Fruit fly (Drosophila melanogaster): ENCODE data around the gene Ir75c.
A peak's percentile ranks its signal among the peaks of the same experiment; 100 is the strongest.

Ir75c gene

DNA sequence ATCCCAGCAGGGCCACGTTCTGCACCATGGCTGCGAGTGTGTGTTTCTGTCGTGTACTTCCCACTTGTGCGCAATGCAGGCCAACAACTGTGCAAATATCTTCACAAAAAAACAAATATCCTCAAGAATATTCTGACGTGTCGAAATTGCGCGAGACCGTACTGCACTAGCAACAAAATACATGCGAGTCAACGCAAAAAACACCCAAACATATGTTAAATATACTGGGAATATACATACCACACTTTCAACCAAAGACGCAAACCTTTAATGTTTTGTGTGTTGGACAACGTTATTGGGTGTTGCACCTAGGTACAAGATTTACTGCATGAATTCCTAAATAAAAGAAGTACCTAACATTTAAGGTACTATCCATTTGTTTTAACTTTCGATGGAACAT, 20.5 kb downstream of the Ir75c start, which contains the start of gene NUCB1 (continued):
- TF ChIP-seq Lim3 (GFP tag; IDR thresholded peaks at IDR 0.05) = no peak
- no peak for TF ChIP-seq Ravus (GFP tag; IDR thresholded peaks at IDR 0.05)
- TF ChIP-seq ato (GFP tag; IDR thresholded peaks at IDR 0.05; ENCODE audit: partially characterized antibody) = no peak
- no peak for TF ChIP-seq Gsc (GFP tag; IDR thresholded peaks at IDR 0.05)
- no peak for TF ChIP-seq CTCF (GFP tag; optimal IDR thresholded peaks at IDR 0.05)
- TF ChIP-seq Mes4 (GFP tag; optimal IDR thresholded peaks at IDR 0.05) = no peak
- peak; percentile 33 for TF ChIP-seq fd3F (GFP tag; optimal IDR thresholded peaks at IDR 0.05)
- TF ChIP-seq toy (GFP tag; IDR thresholded peaks at IDR 0.05) = no peak
- TF ChIP-seq CG31224 (GFP tag; IDR thresholded peaks at IDR 0.05) = no peak
- no peak for TF ChIP-seq sqz (GFP tag; optimal IDR thresholded peaks at IDR 0.05)
- peak; percentile 85 for TF ChIP-seq Lhr (GFP tag; optimal IDR thresholded peaks at IDR 0.05)
- TF ChIP-seq rib (GFP tag; IDR thresholded peaks at IDR 0.05) = no peak
- TF ChIP-seq CG10366 (GFP tag; IDR thresholded peaks at IDR 0.05) = peak; percentile 12; the same call in 1 of the 2 replicates
- TF ChIP-seq CG6683 (GFP tag; optimal IDR thresholded peaks at IDR 0.05) = no peak
- TF ChIP-seq MESR4 (GFP tag; optimal IDR thresholded peaks at IDR 0.05) = peak; percentile 93
- TF ChIP-seq Mrtf (GFP tag; IDR thresholded peaks at IDR 0.05) = no peak
- no peak for TF ChIP-seq gsb (GFP tag; IDR thresholded peaks at IDR 0.05)
- no peak for TF ChIP-seq en (GFP tag; optimal IDR thresholded peaks at IDR 0.05)
- TF ChIP-seq CG7963 (GFP tag; IDR thresholded peaks at IDR 0.05; ENCODE audit: partially characterized antibody) = no peak
- peak; percentile 26 for TF ChIP-seq CG7271 (tag; optimal IDR thresholded peaks at IDR 0.05)
- peak; percentile 11 for TF ChIP-seq CG16863 (GFP tag; optimal IDR thresholded peaks at IDR 0.05)
- TF ChIP-seq wor (GFP tag; IDR thresholded peaks at IDR 0.05) = no peak
- TF ChIP-seq CoRest (tag; optimal IDR thresholded peaks at IDR 0.05) = peak; percentile 47
- TF ChIP-seq tgo (GFP tag; IDR thresholded peaks at IDR 0.05) = no peak
- no peak for TF ChIP-seq grn (GFP tag; optimal IDR thresholded peaks at IDR 0.05)
- TF ChIP-seq CG13424 (tag; optimal IDR thresholded peaks at IDR 0.05) = no peak
- peak; percentile 19 for TF ChIP-seq slp2 (GFP tag; optimal IDR thresholded peaks at IDR 0.05)
- TF ChIP-seq bab2 (GFP tag; optimal IDR thresholded peaks at IDR 0.05) = peak; percentile 16
- no peak for TF ChIP-seq CG16815 (GFP tag; optimal IDR thresholded peaks at IDR 0.05)
- peak; percentile 63 for TF ChIP-seq pho (GFP tag; optimal IDR thresholded peaks at IDR 0.05)
- no peak for TF ChIP-seq insv (GFP tag; optimal IDR thresholded peaks at IDR 0.05)
- TF ChIP-seq wek (GFP tag; optimal IDR thresholded peaks at IDR 0.05) = no peak
- TF ChIP-seq crol (GFP tag; IDR thresholded peaks at IDR 0.05) = no peak
- no peak for TF ChIP-seq Hr39 (optimal IDR thresholded peaks at IDR 0.05)
- TF ChIP-seq gcm (GFP tag; optimal IDR thresholded peaks at IDR 0.05) = no peak
- no peak for TF ChIP-seq ssp (GFP tag; IDR thresholded peaks at IDR 0.05)
- no peak for TF ChIP-seq oc (tag; optimal IDR thresholded peaks at IDR 0.05)
- TF ChIP-seq HmgZ (tag; optimal IDR thresholded peaks at IDR 0.05) = peak; percentile 83
- TF ChIP-seq dysf (GFP tag; IDR thresholded peaks at IDR 0.05) = 0 out of 3 replicates have a peak, but pooled peaks have one; percentile 33
- peak; percentile 19 for TF ChIP-seq Hr3 (GFP tag; optimal IDR thresholded peaks at IDR 0.05)
- TF ChIP-seq fd96Cb (tag; optimal IDR thresholded peaks at IDR 0.05) = no peak
- no peak for TF ChIP-seq dmrt99B (tag; optimal IDR thresholded peaks at IDR 0.05)
- peak; percentile 15 for TF ChIP-seq CG10654 (GFP tag; optimal IDR thresholded peaks at IDR 0.05)
- TF ChIP-seq Dll (GFP tag; IDR thresholded peaks at IDR 0.05; ENCODE audit: partially characterized antibody) = no peak
- TF ChIP-seq E2f1 (GFP tag; IDR thresholded peaks at IDR 0.05) = no peak
- 0 out of 3 replicates have a peak, but pooled peaks have one; percentile 4 for TF ChIP-seq CG16813 (GFP tag; IDR thresholded peaks at IDR 0.05; ENCODE audit: partially characterized antibody)
- peak; percentile 25 for TF ChIP-seq CG33557 (GFP tag; optimal IDR thresholded peaks at IDR 0.05)
- TF ChIP-seq PHDP (tag; optimal IDR thresholded peaks at IDR 0.05) = no peak
- TF ChIP-seq Tbp (GFP tag; optimal IDR thresholded peaks at IDR 0.05) = no peak
- no peak for TF ChIP-seq CG9437 (GFP tag; optimal IDR thresholded peaks at IDR 0.05)
- peak; percentile 29 for TF ChIP-seq CG18619 (GFP tag; optimal IDR thresholded peaks at IDR 0.05)
- TF ChIP-seq CG18764 (GFP tag; optimal IDR thresholded peaks at IDR 0.05) = no peak
- peak; percentile 13 for TF ChIP-seq HLH54F (GFP tag; optimal IDR thresholded peaks at IDR 0.05)

Data from whole organism, embryonic.